Worm (Caenorhabditis elegans) whole organism, early embryonic: ENCODE measurements around the gene C25D7.16.

Source experiments
- flt-1 ChIP-seq: fragments of 200-800 bp; sonication (Bioruptor generic); IDR thresholded peaks from 2 replicates; pipeline ENCODE4 v1.3.6; 2022; ENCODE audit warnings: missing genetic modification characterization, missing compliant biosample characterization
- scrt-1 ChIP-seq: fragments of 200-800 bp; sonication (Bioruptor generic); IDR thresholded peaks from 2 replicates; pipeline ENCODE4 v1.3.6; 2022; ENCODE audit warnings: missing genetic modification characterization, missing compliant biosample characterization
- sea-1 ChIP-seq: fragments of 200-800 bp; sonication (Bioruptor generic); conservative IDR thresholded peaks from 2 replicates; pipeline ENCODE4 v1.3.6; 2022; ENCODE audit warnings: missing genetic modification characterization, missing compliant biosample characterization

DNA sequence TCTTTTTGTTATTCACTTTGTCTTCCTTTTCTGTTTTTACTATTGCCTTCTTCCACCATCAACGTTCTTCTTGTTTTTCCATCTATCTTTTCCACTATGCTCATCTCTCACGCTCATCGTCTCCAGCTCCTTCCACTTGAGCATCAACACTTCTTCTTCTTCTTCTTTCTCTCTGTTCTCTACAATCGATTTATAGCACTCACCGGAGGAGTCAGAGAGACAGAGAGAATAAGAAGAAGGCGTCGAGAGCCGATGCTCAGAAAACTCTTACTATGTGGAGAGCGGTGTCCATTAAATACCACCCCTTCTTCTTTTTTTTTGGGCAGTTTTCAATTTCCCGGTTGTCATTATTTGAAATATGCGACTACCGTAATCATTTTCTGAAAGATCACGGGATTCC is 18.9 kb downstream of the C25D7.16 start:
- TF ChIP-seq sea-1 (GFP tag; lab: Robert Waterston, UW) (no peak), flt-1 (GFP tag; lab: Robert Waterston, UW) (no peak), scrt-1 (GFP tag; lab: Robert Waterston, UW) (no peak)
